Worm (Caenorhabditis elegans): ENCODE results near the gene ZK899.3.

The ZK899.3 gene

DNA sequence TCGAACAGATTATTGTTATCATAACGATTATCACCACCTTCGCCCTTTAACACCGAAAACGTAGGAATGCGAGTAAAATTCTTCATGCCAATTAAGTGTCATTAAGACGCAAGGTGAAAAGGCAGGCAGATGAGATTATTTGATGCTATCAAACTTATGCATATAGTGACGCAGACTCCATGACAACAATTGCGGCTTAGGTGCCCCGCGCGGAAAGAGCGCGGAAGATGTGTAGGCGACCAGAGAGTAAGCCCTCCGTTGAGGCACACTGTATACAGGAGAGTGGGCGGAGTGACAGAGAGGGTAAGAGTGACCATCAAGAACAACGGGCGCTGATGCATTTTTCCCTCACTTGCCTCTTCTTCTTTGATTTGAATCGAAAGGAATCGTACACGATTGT is 41.7 kb downstream of the ZK899.3 start:
- TF ChIP-seq isw-1 (GFP tag; IDR thresholded peaks at IDR 0.05) (no peak), mdl-1 (tag; optimal IDR thresholded peaks at IDR 0.05) (no peak), nhr-11 (tag; optimal IDR thresholded peaks at IDR 0.05) (no peak), fkh-4 (tag; optimal IDR thresholded peaks at IDR 0.05; ENCODE audit: borderline replicate concordance) (no peak), ceh-63 (GFP tag; optimal IDR thresholded peaks at IDR 0.05) (no peak), elt-2 (tag; optimal IDR thresholded peaks at IDR 0.05) (no peak), hlh-17 (GFP tag; optimal IDR thresholded peaks at IDR 0.05; ENCODE audit: borderline replicate concordance) (no peak), blmp-1 (tag; optimal IDR thresholded peaks at IDR 0.05) (peak; percentile 29)

DNA sequence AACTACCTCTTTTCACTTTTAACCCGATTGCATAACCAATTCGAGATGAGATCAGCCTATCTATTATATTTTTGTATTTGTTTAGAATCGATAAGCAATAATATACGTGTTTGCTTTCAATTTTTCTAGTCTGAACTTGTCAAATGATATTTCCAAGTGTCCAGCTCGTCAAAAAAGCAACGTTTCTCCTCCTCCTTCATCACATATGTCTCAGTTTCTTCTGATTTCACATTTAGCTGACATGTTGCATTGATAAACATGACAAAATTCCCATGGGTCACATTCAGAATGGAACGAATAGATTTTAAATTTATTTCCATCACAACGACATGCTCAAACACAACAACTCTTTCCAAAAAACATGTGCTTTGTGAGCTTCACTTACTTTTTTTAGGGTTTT is 46.4 kb downstream of the ZK899.3 start:
- TF ChIP-seq hlh-17 (GFP tag; optimal IDR thresholded peaks at IDR 0.05; ENCODE audit: borderline replicate concordance) (no peak), unc-30 (tag; optimal IDR thresholded peaks at IDR 0.05) (no peak), sup-37 (GFP tag; optimal IDR thresholded peaks at IDR 0.05) (no peak), egl-27 (tag; optimal IDR thresholded peaks at IDR 0.05) (no peak), Y116A8C.19 (tag; optimal IDR thresholded peaks at IDR 0.05; ENCODE audit: borderline replicate concordance) (no peak), vab-15 (tag; optimal IDR thresholded peaks at IDR 0.05) (no peak), aha-1 (tag; optimal IDR thresholded peaks at IDR 0.05) (no peak)

DNA sequence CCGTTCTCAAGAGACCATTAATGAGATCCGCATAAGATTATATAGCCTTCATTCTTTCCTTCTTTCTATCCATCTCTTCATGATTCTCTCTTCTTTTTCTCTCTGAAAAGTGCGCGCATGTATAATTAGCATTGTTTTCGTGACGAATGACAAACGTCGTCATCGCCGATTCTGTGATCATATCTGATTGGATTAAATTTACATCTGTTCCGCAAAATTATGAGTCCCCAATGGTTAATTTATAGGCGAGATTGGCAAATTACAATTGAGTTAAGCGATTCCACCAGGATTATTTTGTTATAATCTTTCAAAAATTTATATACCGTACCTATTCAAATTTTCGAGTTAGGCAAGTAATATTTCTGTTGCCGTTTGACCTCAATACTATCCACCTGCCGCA is 51.3 kb downstream of the ZK899.3 start:
- TF ChIP-seq efl-1 (optimal IDR thresholded peaks at IDR 0.05) (no peak), efl-1 (GFP tag; optimal IDR thresholded peaks at IDR 0.05 in 1 of 2) (no peak), F16B12.6 (tag; optimal IDR thresholded peaks at IDR 0.05) (no peak), Y116A8C.19 (tag; optimal IDR thresholded peaks at IDR 0.05; ENCODE audit: borderline replicate concordance) (no peak)

Data from whole organism, L1 larva.